Worm (Caenorhabditis elegans) whole organism, L3 larva: ENCODE data around the gene tmbi-4.

Experiments
- ZK546.5 ChIP-seq: sonication (generic microtip); optimal IDR thresholded peaks from 2 replicates; lab custom pipeline; 2017; ENCODE audit warnings: missing biosample characterization, missing genetic modification characterization
- aly-2 ChIP-seq: fragments of 150-350 bp; optimal IDR thresholded peaks from 2 replicates; lab custom pipeline; 2014; ENCODE audit warnings: missing biosample characterization, missing genetic modification characterization
- ama-1 ChIP-seq: fragments of 150-350 bp; optimal IDR thresholded peaks from 2 replicates; lab custom pipeline; 2018
- ceh-16 ChIP-seq: sonication (generic microtip); optimal IDR thresholded peaks from 2 replicates; lab custom pipeline; 2017; ENCODE audit warnings: missing biosample characterization, missing genetic modification characterization
- egl-27 ChIP-seq: sonication (generic microtip); optimal IDR thresholded peaks from 4 replicates; lab custom pipeline; 2017; ENCODE audit warnings: missing biosample characterization, missing genetic modification reagents, missing genetic modification characterization
- egl-5 ChIP-seq: fragments of 150-350 bp; optimal IDR thresholded peaks from 2 replicates; lab custom pipeline; 2017; ENCODE audit warnings: missing biosample characterization, missing genetic modification reagents, missing genetic modification characterization, inconsistent platforms
- elt-1 ChIP-seq: fragments of 150-350 bp; optimal IDR thresholded peaks from 2 replicates; lab custom pipeline; 2014; ENCODE audit warnings: missing biosample characterization, missing genetic modification characterization
- elt-2 ChIP-seq: sonication (generic microtip); optimal IDR thresholded peaks from 2 replicates; lab custom pipeline; 2016; ENCODE audit warnings: missing genetic modification reagents, mild to moderate bottlenecking, missing genetic modification characterization, missing compliant biosample characterization
- elt-3 ChIP-seq, 3 experiments: fragments of 150-350 bp in 1 of 3; sonication (generic microtip) in 2 of 3; optimal IDR thresholded peaks; 2 replicates in 2 of 3; 4 replicates in 1 of 3; lab custom pipeline; 2014 to 2017; ENCODE audit warnings: missing biosample characterization in 3 of 3, missing genetic modification characterization in 3 of 3
- fkh-10 ChIP-seq: sonication (generic microtip); optimal IDR thresholded peaks from 2 replicates; lab custom pipeline; 2017; ENCODE audit warnings: missing biosample characterization, missing genetic modification reagents, missing genetic modification characterization
- fkh-2 ChIP-seq: fragments of 150-350 bp; optimal IDR thresholded peaks from 2 replicates; lab custom pipeline; 2014; ENCODE audit warnings: missing biosample characterization, missing genetic modification reagents, missing genetic modification characterization
- fos-1 ChIP-seq: fragments of 150-350 bp; optimal IDR thresholded peaks from 2 replicates; lab custom pipeline; 2014; ENCODE audit warnings: missing biosample characterization, missing genetic modification characterization
- lin-15B ChIP-seq: fragments of 150-350 bp; optimal IDR thresholded peaks from 2 replicates; lab custom pipeline; 2014; ENCODE audit warnings: missing biosample characterization, missing genetic modification characterization
- lin-39 ChIP-seq: fragments of 150-350 bp; optimal IDR thresholded peaks from 2 replicates; lab custom pipeline; 2018; ENCODE audit warnings: missing biosample characterization, missing genetic modification reagents, missing genetic modification characterization
- lsy-12 ChIP-seq: sonication (generic microtip); optimal IDR thresholded peaks from 2 replicates; lab custom pipeline; 2016; ENCODE audit warnings: mild to moderate bottlenecking, missing genetic modification characterization, missing compliant biosample characterization
- mdl-1 ChIP-seq: fragments of 150-350 bp; optimal IDR thresholded peaks from 2 replicates; lab custom pipeline; 2014; ENCODE audit warnings: missing biosample characterization, missing genetic modification characterization
- mml-1 ChIP-seq: fragments of 150-350 bp; sonication (generic microtip); optimal IDR thresholded peaks from 3 replicates; lab custom pipeline; 2014; ENCODE audit warnings: missing biosample characterization, missing genetic modification characterization
- nfya-1 ChIP-seq: sonication (generic microtip); optimal IDR thresholded peaks from 2 replicates; lab custom pipeline; 2017; ENCODE audit warnings: missing genetic modification characterization, mild to moderate bottlenecking, missing compliant biosample characterization, antibody characterized with exemption, moderate library complexity; ENCODE audit not compliant: insufficient read depth
- nhr-11 ChIP-seq: fragments of 150-350 bp; optimal IDR thresholded peaks from 2 replicates; lab custom pipeline; 2014; ENCODE audit warnings: missing biosample characterization, missing genetic modification characterization
- nhr-12 ChIP-seq: fragments of 150-350 bp; optimal IDR thresholded peaks from 2 replicates; lab custom pipeline; 2014; ENCODE audit warnings: missing biosample characterization, missing genetic modification characterization
- nhr-23 ChIP-seq: fragments of 150-350 bp; optimal IDR thresholded peaks from 2 replicates; lab custom pipeline; 2014; ENCODE audit warnings: missing biosample characterization, missing genetic modification reagents, missing genetic modification characterization
- nhr-237 ChIP-seq: fragments of 150-350 bp; optimal IDR thresholded peaks from 2 replicates; lab custom pipeline; 2014; ENCODE audit warnings: missing biosample characterization, missing genetic modification characterization
- nhr-25 ChIP-seq: sonication (generic microtip); optimal IDR thresholded peaks from 2 replicates; lab custom pipeline; 2017; ENCODE audit warnings: missing biosample characterization, missing genetic modification characterization
- nhr-28 ChIP-seq: fragments of 150-350 bp; optimal IDR thresholded peaks from 2 replicates; lab custom pipeline; 2014; ENCODE audit warnings: missing biosample characterization, missing genetic modification characterization
- nhr-76 ChIP-seq: fragments of 150-350 bp; sonication (generic microtip); optimal IDR thresholded peaks from 5 replicates; lab custom pipeline; 2014; ENCODE audit warnings: missing biosample characterization, missing genetic modification characterization
- nhr-77 ChIP-seq: fragments of 150-350 bp; optimal IDR thresholded peaks from 2 replicates; lab custom pipeline; 2014; ENCODE audit warnings: missing biosample characterization, missing genetic modification characterization
- pqm-1 ChIP-seq: fragments of 150-350 bp; optimal IDR thresholded peaks from 2 replicates; lab custom pipeline; 2017; ENCODE audit warnings: missing biosample characterization, missing genetic modification characterization, inconsistent platforms
- skn-1 ChIP-seq: fragments of 150-350 bp; optimal IDR thresholded peaks from 2 replicates; lab custom pipeline; 2014; ENCODE audit warnings: missing biosample characterization, missing genetic modification characterization
- snpc-4 ChIP-seq: fragments of 150-350 bp; optimal IDR thresholded peaks from 2 replicates; lab custom pipeline; 2014; ENCODE audit warnings: missing biosample characterization, missing genetic modification characterization
- tbx-2 ChIP-seq: sonication (generic microtip); optimal IDR thresholded peaks from 2 replicates; lab custom pipeline; 2016; ENCODE audit warnings: mild to moderate bottlenecking, missing genetic modification characterization, missing compliant biosample characterization
- unc-39 ChIP-seq: sonication (generic microtip); optimal IDR thresholded peaks from 4 replicates; lab custom pipeline; 2017; ENCODE audit warnings: missing biosample characterization, missing genetic modification characterization
- ztf-11 ChIP-seq: fragments of 150-350 bp; optimal IDR thresholded peaks from 2 replicates; lab custom pipeline; 2014; ENCODE audit warnings: missing biosample characterization, missing genetic modification characterization

Gene tmbi-4

ce11 chrX:9155751-9156150, 5.3 kb downstream of the tmbi-4 start:
- TF ChIP-seq ama-1 (lab: Kevin White, UChicago) (no peak), pqm-1 (tag; lab: Kevin White, UChicago) (peak; percentile 17), elt-1 (tag; lab: Kevin White, UChicago) (no peak), lin-15B (tag; lab: Kevin White, UChicago) (no peak), nhr-77 (tag; lab: Kevin White, UChicago) (no peak), elt-2 (peak; percentile 42)

DNA sequence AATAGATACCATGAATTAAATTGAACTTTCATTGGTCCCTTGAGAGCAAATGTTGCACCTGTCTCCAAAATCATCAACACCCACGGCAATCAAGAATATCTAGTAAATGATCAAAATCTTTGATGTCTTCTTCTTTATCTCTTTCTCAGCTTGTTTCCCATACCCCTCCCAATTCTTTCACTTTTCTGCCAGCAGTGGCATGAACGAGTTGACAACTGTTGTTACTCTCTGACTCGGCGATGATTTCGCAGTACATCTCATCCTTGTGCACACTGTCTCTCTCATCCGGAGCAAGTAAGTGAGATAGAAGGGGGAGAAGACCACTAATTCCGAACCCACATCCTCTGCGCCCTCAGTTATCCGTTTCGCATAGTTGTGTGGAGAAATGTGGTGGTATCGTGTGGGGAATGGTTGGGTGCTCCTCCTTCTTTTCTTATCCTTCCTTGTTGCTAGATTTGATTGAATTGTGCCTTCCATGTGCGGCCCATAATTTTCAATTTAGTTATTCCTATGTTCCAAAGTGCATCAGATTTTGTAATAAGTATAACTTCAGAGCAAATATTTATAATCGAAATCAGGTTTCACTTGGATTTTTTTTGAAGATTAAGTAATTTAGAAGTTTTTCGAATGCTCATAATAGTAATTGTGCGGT, 10.9 kb downstream of the tmbi-4 start:
- no peak for TF ChIP-seq nhr-76 (tag; lab: Kevin White, UChicago)
- TF ChIP-seq mdl-1 (tag; lab: Kevin White, UChicago) = no peak
- TF ChIP-seq egl-5 = peak; percentile 50
- peak; percentile 33 for TF ChIP-seq lin-39 (tag; lab: Kevin White, UChicago)
- no peak for TF ChIP-seq nfya-1 (tag; lab: Kevin White, UChicago)
- TF ChIP-seq elt-3 (tag; optimal IDR thresholded peaks at IDR 0.05; lab: Kevin White, UChicago) = no peak
- TF ChIP-seq egl-27 = no peak
- TF ChIP-seq nhr-237 (tag; lab: Kevin White, UChicago) = no peak
- TF ChIP-seq nhr-11 = no peak
- no peak for TF ChIP-seq lin-15B (tag; lab: Kevin White, UChicago)
- no peak for TF ChIP-seq fkh-2 (tag; lab: Kevin White, UChicago)
- TF ChIP-seq ceh-16 (tag; lab: Kevin White, UChicago) = no peak

DNA sequence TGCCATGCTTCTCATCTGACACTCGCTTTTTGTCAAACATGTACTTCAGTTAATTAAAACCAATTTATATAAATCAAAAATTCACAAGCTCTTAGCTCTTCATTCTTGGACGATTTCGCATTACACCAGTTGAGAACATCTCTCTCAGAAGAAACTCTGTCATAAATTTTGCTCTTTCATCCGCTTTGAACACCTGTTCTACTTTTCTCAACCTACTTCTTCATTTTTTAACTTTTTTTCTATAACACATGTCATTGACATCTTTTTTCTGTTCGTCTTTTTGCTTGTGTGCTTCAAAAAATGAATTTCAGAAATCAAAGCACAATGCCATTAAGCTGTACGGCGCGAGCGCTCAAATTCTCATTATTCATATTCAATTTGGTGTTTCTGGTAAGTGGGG, 12.4 kb downstream of the tmbi-4 start, which contains the start of gene tsp-11:
Gene tsp-11, plus strand, starts transcription at position 301 of the 400 bp plus-strand sequence.
- TF ChIP-seq ZK546.5 (no peak), fkh-10 (GFP tag; lab: Kevin White, UChicago) (no peak), snpc-4 (no peak), nhr-28 (tag; lab: Kevin White, UChicago) (no peak), lsy-12 (tag; lab: Kevin White, UChicago) (no peak), ama-1 (lab: Kevin White, UChicago) (no peak), skn-1 (tag; lab: Kevin White, UChicago) (no peak), nhr-25 (tag; lab: Kevin White, UChicago) (no peak), nhr-77 (tag; lab: Kevin White, UChicago) (no peak), nhr-23 (no peak), mml-1 (no peak), tbx-2 (tag; lab: Kevin White, UChicago) (no peak), pqm-1 (tag; lab: Kevin White, UChicago) (no peak), nhr-237 (tag; lab: Kevin White, UChicago) (no peak), lin-15B (tag; lab: Kevin White, UChicago) (no peak), fos-1 (tag; lab: Kevin White, UChicago) (no peak), egl-5 (no peak), nhr-12 (no peak), unc-39 (no peak), aly-2 (tag; lab: Kevin White, UChicago) (no peak)

DNA sequence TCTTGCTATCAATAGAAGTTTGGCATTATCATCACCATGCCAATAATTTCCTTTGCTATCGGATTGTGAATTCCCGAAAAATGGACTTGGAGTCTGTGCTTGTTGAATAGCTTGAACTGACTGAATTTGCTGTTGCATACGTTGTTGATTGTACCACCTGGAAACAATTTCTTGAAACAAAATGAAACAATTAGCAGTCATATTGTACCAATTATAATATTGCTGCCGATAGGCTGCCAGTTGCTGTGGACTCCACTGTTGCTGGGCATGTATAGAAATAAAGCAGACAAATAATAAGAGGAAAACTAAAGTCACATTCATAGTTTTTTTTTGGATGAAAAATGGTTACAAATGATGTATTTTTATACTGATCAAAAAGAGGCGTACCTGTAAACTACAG, 16.4 kb downstream of the tmbi-4 start, which contains the start of gene B0563.10:
Gene B0563.10, minus strand, starts transcription at position 325 of the 400 bp plus-strand sequence.
- no peak for TF ChIP-seq nfya-1 (tag; lab: Kevin White, UChicago)
- no peak for TF ChIP-seq elt-1 (tag; lab: Kevin White, UChicago)
- no peak for TF ChIP-seq nhr-23
- no peak for TF ChIP-seq aly-2 (tag; lab: Kevin White, UChicago)
- no peak for TF ChIP-seq nhr-28 (tag; lab: Kevin White, UChicago)
- TF ChIP-seq mml-1 = no peak
- TF ChIP-seq snpc-4 = no peak

- TF ChIP-seq ama-1 (lab: Kevin White, UChicago) (no peak), ztf-11 (tag; lab: Kevin White, UChicago) (no peak), nhr-12 (no peak)
These were observed 17.7 kb downstream of the tmbi-4 start, which contains the start of gene B0563.9 for ce11 chrX:9168239-9168638. B0563.9 (plus strand) TSS chrX:9168539.
